Fruit fly (Drosophila melanogaster): Measurements from ENCODE around the gene CG31415.

The CG31415 gene

dm6 chr3R:9710886-9711285, 32.4 kb upstream of the CG31415 start, which contains the start of the genes trbd and dmt (continued):
- peak; percentile 31 for TF ChIP-seq bab2 (GFP tag; optimal IDR thresholded peaks at IDR 0.05)
- peak; percentile 42 for TF ChIP-seq Bteb2 (GFP tag; optimal IDR thresholded peaks at IDR 0.05)
- TF ChIP-seq zen2 (GFP tag; IDR thresholded peaks at IDR 0.05; ENCODE audit: partially characterized antibody): no peak
- TF ChIP-seq Spps (tag; optimal IDR thresholded peaks at IDR 0.05): no peak
- no peak for TF ChIP-seq nau (GFP tag; optimal IDR thresholded peaks at IDR 0.05)
- no peak for TF ChIP-seq CG11560 (tag; IDR thresholded peaks at IDR 0.05)
- no peak for TF ChIP-seq CG18262 (tag; optimal IDR thresholded peaks at IDR 0.05)
- TF ChIP-seq Mes4 (GFP tag; optimal IDR thresholded peaks at IDR 0.05): peak; percentile 29
- no peak for TF ChIP-seq h (optimal IDR thresholded peaks at IDR 0.05)
- TF ChIP-seq CG13287 (GFP tag; IDR thresholded peaks at IDR 0.05; ENCODE audit: partially characterized antibody): no peak
- TF ChIP-seq dimm (GFP tag; IDR thresholded peaks at IDR 0.05): no peak
- no peak for TF ChIP-seq sna (GFP tag; IDR thresholded peaks at IDR 0.05; ENCODE audit: partially characterized antibody)
- no peak for TF ChIP-seq Bgb (GFP tag; IDR thresholded peaks at IDR 0.05; ENCODE audit: partially characterized antibody)
- TF ChIP-seq eyg (GFP tag; optimal IDR thresholded peaks at IDR 0.05): no peak
- TF ChIP-seq CG30403 (GFP tag; optimal IDR thresholded peaks at IDR 0.05): peak; percentile 58
- no peak for TF ChIP-seq CG15011 (GFP tag; optimal IDR thresholded peaks at IDR 0.05)
- no peak for TF ChIP-seq CG4730 (GFP tag; IDR thresholded peaks at IDR 0.05)
- TF ChIP-seq Blimp-1 (GFP tag; optimal IDR thresholded peaks at IDR 0.05): no peak
- peak; percentile 98 for TF ChIP-seq Med (GFP tag)
- no peak for TF ChIP-seq ase (GFP tag; IDR thresholded peaks at IDR 0.05)
- TF ChIP-seq CG10979 (tag; optimal IDR thresholded peaks at IDR 0.05): peak; percentile 34
- TF ChIP-seq CG13775 (GFP tag; optimal IDR thresholded peaks at IDR 0.05): peak; percentile 33
- no peak for TF ChIP-seq exex (tag; optimal IDR thresholded peaks at IDR 0.05)
- TF ChIP-seq Kr (GFP tag; optimal IDR thresholded peaks at IDR 0.05): no peak
- no peak for TF ChIP-seq zf30C (GFP tag; optimal IDR thresholded peaks at IDR 0.05)
- TF ChIP-seq disco-r (GFP tag; optimal IDR thresholded peaks at IDR 0.05): peak; percentile 1
- no peak for TF ChIP-seq TFAM (GFP tag; optimal IDR thresholded peaks at IDR 0.05)
- TF ChIP-seq BEAF-32 (GFP tag; optimal IDR thresholded peaks at IDR 0.05): peak; percentile 82
- TF ChIP-seq C15 (GFP tag; IDR thresholded peaks at IDR 0.05): no peak
- TF ChIP-seq CG34422 (GFP tag; IDR thresholded peaks at IDR 0.05): no peak
- TF ChIP-seq Nf-YC (tag; optimal IDR thresholded peaks at IDR 0.05): no peak
- TF ChIP-seq Ets97D (GFP tag; optimal IDR thresholded peaks at IDR 0.05): peak; percentile 94
- no peak for TF ChIP-seq vnd (GFP tag; IDR thresholded peaks at IDR 0.05; ENCODE audit: partially characterized antibody)
- no peak for TF ChIP-seq Adf1 (GFP tag; IDR thresholded peaks at IDR 0.05)
- no peak for TF ChIP-seq CG10565 (GFP tag; optimal IDR thresholded peaks at IDR 0.05)
- TF ChIP-seq toy (GFP tag; IDR thresholded peaks at IDR 0.05): no peak
- no peak for TF ChIP-seq CG17568 (GFP tag; optimal IDR thresholded peaks at IDR 0.05)
- no peak for TF ChIP-seq lilli (GFP tag; optimal IDR thresholded peaks at IDR 0.05)
- TF ChIP-seq CG12391 (tag; optimal IDR thresholded peaks at IDR 0.05): no peak
- no peak for TF ChIP-seq wor (GFP tag; IDR thresholded peaks at IDR 0.05)
- peak; percentile 50 for TF ChIP-seq pum (GFP tag; optimal IDR thresholded peaks at IDR 0.05)
- TF ChIP-seq CG4854 (GFP tag; optimal IDR thresholded peaks at IDR 0.05): no peak
- TF ChIP-seq CG3065 (GFP tag; optimal IDR thresholded peaks at IDR 0.05): no peak
- TF ChIP-seq odd (GFP tag; optimal IDR thresholded peaks at IDR 0.05): no peak
- TF ChIP-seq abd-A (tag; optimal IDR thresholded peaks at IDR 0.05): no peak
- TF ChIP-seq Opbp (GFP tag; IDR thresholded peaks at IDR 0.05; ENCODE audit: partially characterized antibody): no peak
- no peak for TF ChIP-seq prd (optimal IDR thresholded peaks at IDR 0.05)
- TF ChIP-seq prd (GFP tag; IDR thresholded peaks at IDR 0.05): no peak
- TF ChIP-seq CG10543 (GFP tag; optimal IDR thresholded peaks at IDR 0.05): no peak
- TF ChIP-seq HHEX (GFP tag; optimal IDR thresholded peaks at IDR 0.05): no peak
- peak; percentile 58 for TF ChIP-seq tx (GFP tag; optimal IDR thresholded peaks at IDR 0.05)
- TF ChIP-seq ara (GFP tag; IDR thresholded peaks at IDR 0.05): no peak
